Fruit fly (Drosophila melanogaster) whole organism, adult: ENCODE results near the gene aub.

Experiments used
- CG11617 ChIP-seq: fragments of 200-800 bp; sonication (Bioruptor generic); optimal IDR thresholded peaks from 2 replicates; lab custom pipeline; 2017; ENCODE audit warnings: mild to moderate bottlenecking, missing biosample characterization, missing genetic modification reagents, missing genetic modification characterization
- CG12768 ChIP-seq: fragments of 200-800 bp; sonication (Bioruptor generic); optimal IDR thresholded peaks from 2 replicates; lab custom pipeline; 2017; ENCODE audit warnings: missing biosample characterization, missing genetic modification characterization, mild to moderate bottlenecking, moderate library complexity, missing genetic modification reagents
- CG14711 ChIP-seq: fragments of 200-800 bp; sonication (Bioruptor generic); optimal IDR thresholded peaks from 2 replicates; lab custom pipeline; 2018; ENCODE audit warnings: missing biosample characterization, mild to moderate bottlenecking, missing genetic modification characterization, moderate library complexity
- CG1620 ChIP-seq: fragments of 200-800 bp; sonication (Bioruptor generic); optimal IDR thresholded peaks from 2 replicates; lab custom pipeline; 2016; ENCODE audit warnings: missing biosample characterization, missing genetic modification characterization
- CG33017 ChIP-seq: fragments of 200-800 bp; sonication (Bioruptor generic); optimal IDR thresholded peaks from 2 replicates; lab custom pipeline; 2018; ENCODE audit warnings: missing biosample characterization, mild to moderate bottlenecking, missing genetic modification characterization, moderate library complexity
- CG5204 ChIP-seq: fragments of 200-800 bp; sonication (Bioruptor generic); optimal IDR thresholded peaks from 2 replicates; lab custom pipeline; 2016; ENCODE audit warnings: missing biosample characterization, missing genetic modification characterization
- CG7045 ChIP-seq: fragments of 200-800 bp; sonication (Bioruptor generic); optimal IDR thresholded peaks from 2 replicates; lab custom pipeline; 2017; ENCODE audit warnings: missing biosample characterization, mild to moderate bottlenecking, missing genetic modification characterization
- CG7101 ChIP-seq: fragments of 200-800 bp; sonication (Bioruptor generic); optimal IDR thresholded peaks from 2 replicates; lab custom pipeline; 2018; ENCODE audit warnings: missing biosample characterization, mild to moderate bottlenecking, missing genetic modification characterization, moderate library complexity
- Clk ChIP-seq: fragments of 200-800 bp; sonication (Bioruptor generic); optimal IDR thresholded peaks from 2 replicates; lab custom pipeline; 2017; ENCODE audit warnings: missing biosample characterization, missing genetic modification characterization
- Crg-1 ChIP-seq: fragments of 200-800 bp; sonication (Bioruptor generic); optimal IDR thresholded peaks from 2 replicates; lab custom pipeline; 2016; ENCODE audit warnings: missing biosample characterization, missing genetic modification characterization
- Hr96 ChIP-seq: fragments of 200-800 bp; sonication (Bioruptor generic); optimal IDR thresholded peaks from 2 replicates; lab custom pipeline; 2016; ENCODE audit warnings: missing biosample characterization, missing genetic modification characterization
- Mnt ChIP-seq: fragments of 200-800 bp; sonication (Bioruptor generic); optimal IDR thresholded peaks from 2 replicates; lab custom pipeline; 2016; ENCODE audit warnings: missing biosample characterization, mild to moderate bottlenecking, missing genetic modification characterization
- bab1 ChIP-seq: fragments of 200-800 bp; sonication (Bioruptor generic); optimal IDR thresholded peaks from 3 replicates; lab custom pipeline; 2019; ENCODE audit warnings: missing biosample characterization, mild to moderate bottlenecking, missing genetic modification characterization, moderate library complexity
- cic ChIP-seq: fragments of 200-800 bp; sonication (Bioruptor generic); optimal IDR thresholded peaks from 2 replicates; lab custom pipeline; 2017; ENCODE audit warnings: missing biosample characterization, mild to moderate bottlenecking, missing genetic modification characterization, moderate library complexity
- cnc ChIP-seq, 2 experiments: fragments of >200 bp; optimal IDR thresholded peaks; 2 replicates each; lab custom pipeline; 2017
- kay ChIP-seq: fragments of 200-800 bp; sonication (Bioruptor generic); peaks from one replicate; lab custom pipeline; 2016; ENCODE audit warnings: missing biosample characterization, missing genetic modification characterization, borderline replicate concordance
- ovo ChIP-seq: fragments of 200-800 bp; sonication (Bioruptor generic); optimal IDR thresholded peaks from 2 replicates; lab custom pipeline; 2016; ENCODE audit warnings: missing biosample characterization, missing genetic modification characterization
- pad ChIP-seq: fragments of 200-800 bp; sonication (Bioruptor generic); optimal IDR thresholded peaks from 3 replicates; lab custom pipeline; 2017; ENCODE audit warnings: missing biosample characterization, missing genetic modification characterization, mild to moderate bottlenecking, moderate library complexity, missing genetic modification reagents
- tj ChIP-seq: fragments of 200-800 bp; sonication (Bioruptor generic); optimal IDR thresholded peaks from 3 replicates; lab custom pipeline; 2017; ENCODE audit warnings: missing biosample characterization, mild to moderate bottlenecking, missing genetic modification characterization, moderate library complexity
- toe ChIP-seq: fragments of 200-800 bp; sonication (Bioruptor generic); optimal IDR thresholded peaks from 2 replicates; lab custom pipeline; 2016; ENCODE audit warnings: missing biosample characterization, missing genetic modification characterization

aub gene

DNA sequence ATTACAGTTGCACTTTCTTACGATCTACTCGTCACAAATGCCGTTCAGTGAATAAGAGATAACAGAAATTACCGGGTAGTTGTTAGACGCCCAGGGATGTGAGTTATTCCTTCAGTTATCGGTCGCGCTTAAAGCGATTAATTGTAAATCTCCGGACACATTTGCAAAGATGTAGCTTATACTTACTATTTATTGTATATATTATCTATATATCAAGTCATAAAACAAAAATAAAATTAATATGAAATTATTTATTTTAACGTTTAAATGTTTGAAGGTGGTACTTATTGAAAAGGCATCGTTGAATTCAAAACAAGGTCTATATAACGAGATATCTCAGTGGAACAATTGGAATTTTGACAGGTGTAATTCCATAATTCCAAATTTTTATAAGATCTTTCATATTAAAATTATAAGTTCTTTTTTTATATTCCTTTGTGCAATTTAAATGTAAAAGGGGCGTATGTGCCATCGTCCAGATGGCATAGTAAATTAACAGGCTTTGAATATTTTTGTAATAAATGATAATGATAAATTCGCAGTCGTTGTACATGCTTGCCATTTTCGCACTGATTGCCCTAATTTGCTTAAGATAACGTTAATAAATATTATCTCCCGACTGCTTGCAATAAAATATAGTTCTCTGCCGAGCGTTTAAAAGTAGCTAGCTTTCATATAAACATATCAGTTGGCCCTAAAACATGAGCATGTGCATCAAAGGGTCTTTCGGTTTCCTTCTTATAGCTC is at the start of gene aub, which contains the start of gene lectin-33A:
aub (minus strand) TSS at position 101 of the 747 bp plus-strand sequence.
lectin-33A (plus strand) TSS at position 697 of the 747 bp plus-strand sequence.
- TF ChIP-seq cic (GFP tag; lab: Kevin White, UChicago) = no peak

- TF ChIP-seq tj (GFP tag; lab: Kevin White, UChicago) (peak; percentile 89), CG1620 (GFP tag; lab: Kevin White, UChicago) (no peak)
Observed at dm6 chr2L:11049723-11050122, 48.4 kb upstream of the aub start.

DNA sequence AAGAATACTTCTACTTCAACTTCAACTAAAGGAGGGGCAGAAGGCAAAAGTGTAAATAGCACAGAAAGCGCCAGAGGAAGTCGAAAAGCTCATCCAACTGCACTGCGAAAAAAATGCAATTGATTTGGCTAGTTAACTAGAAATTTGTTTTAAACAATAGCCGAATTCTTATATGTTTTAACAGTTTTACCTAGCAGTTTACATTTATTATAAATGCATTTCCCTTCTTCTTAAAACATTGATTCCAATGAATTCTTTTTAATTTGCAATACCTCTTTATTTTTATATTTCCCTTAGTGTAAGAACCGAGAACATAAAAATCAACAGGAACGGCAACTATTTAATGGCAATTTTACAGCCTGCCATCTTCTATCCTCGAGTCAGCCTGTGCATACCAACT is 47.0 kb upstream of the aub start:
- TF ChIP-seq cic (GFP tag; lab: Kevin White, UChicago) (no peak), CG11617 (no peak), CG14711 (tag; lab: Kevin White, UChicago) (no peak), tj (GFP tag; lab: Kevin White, UChicago) (no peak), CG7045 (GFP tag; lab: Kevin White, UChicago) (no peak), CG5204 (GFP tag; lab: Kevin White, UChicago) (no peak), toe (no peak), CG7101 (tag; lab: Kevin White, UChicago) (no peak), CG1620 (GFP tag; lab: Kevin White, UChicago) (no peak), Crg-1 (no peak)

DNA sequence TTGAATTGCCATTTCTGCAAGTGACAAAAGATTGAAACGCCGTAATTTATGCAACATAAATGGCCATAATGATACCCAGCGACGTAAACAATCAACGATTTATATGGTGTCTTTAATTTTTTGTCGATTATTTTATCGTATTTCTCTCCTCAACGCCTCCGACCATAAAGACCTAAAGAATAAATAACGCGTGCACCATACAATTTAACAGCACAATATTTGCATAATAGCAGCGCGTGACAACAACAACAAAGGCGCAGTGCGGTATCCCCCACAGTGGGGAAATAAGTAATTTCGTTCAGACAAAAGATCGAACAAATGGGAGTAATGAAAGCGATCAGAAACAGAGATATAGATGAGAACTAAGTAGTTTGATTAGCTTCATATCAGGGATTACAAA is 44.8 kb upstream of the aub start:
- TF ChIP-seq CG14711 (tag; lab: Kevin White, UChicago) (no peak), Crg-1 (no peak), kay (GFP tag; lab: Kevin White, UChicago) (no peak)

DNA sequence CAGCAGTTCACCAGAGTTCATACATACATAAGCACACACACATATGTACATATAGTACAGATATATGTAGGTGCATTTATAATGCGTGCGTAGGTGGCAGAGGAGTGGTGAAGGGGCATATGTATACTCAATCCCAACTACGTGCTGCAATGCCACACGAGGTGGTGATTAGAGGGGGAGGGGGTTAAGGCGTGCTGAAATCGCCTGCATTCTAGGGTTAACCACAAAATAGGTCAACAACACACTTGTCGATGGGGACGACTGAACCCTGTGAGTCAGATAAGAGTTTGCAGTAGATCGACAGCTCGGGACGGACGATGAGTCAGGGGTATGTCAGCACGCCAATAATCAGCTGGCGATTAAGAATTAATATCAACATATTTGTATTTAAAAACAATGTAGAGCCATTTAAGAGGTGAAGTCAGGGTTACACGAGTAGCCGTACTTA is 44.2 kb upstream of the aub start:
- TF ChIP-seq CG12768 (no peak), Mnt (GFP tag; lab: Kevin White, UChicago) (no peak), Crg-1 (no peak), kay (GFP tag; lab: Kevin White, UChicago) (peak; percentile 66)

- TF ChIP-seq Hr96 = peak; percentile 29
- peak; percentile 47 for TF ChIP-seq CG7101 (tag; lab: Kevin White, UChicago)
- peak; percentile 89 for TF ChIP-seq kay (GFP tag; lab: Kevin White, UChicago)
- peak; percentile 50 for TF ChIP-seq ovo (GFP tag; lab: Kevin White, UChicago)
- peak; percentile 63 for TF ChIP-seq CG11617
- TF ChIP-seq bab1 (GFP tag; lab: Kevin White, UChicago) = no peak
- TF ChIP-seq CG1620 (GFP tag; lab: Kevin White, UChicago) = no peak
- peak; percentile 22 for TF ChIP-seq CG14711 (tag; lab: Kevin White, UChicago)
- no peak for TF ChIP-seq cnc (optimal IDR thresholded peaks at IDR 0.05; lab: Kevin White, UChicago)
- TF ChIP-seq pad (GFP tag; lab: Kevin White, UChicago) = peak; percentile 34
- TF ChIP-seq Clk (GFP tag; lab: Kevin White, UChicago) = no peak
- TF ChIP-seq CG12768 = peak; percentile 58
- peak; percentile 65 for TF ChIP-seq Crg-1
- no peak for TF ChIP-seq tj (GFP tag; lab: Kevin White, UChicago)
- peak; percentile 16 for TF ChIP-seq Mnt (GFP tag; lab: Kevin White, UChicago)
- peak; percentile 46 for TF ChIP-seq CG7045 (GFP tag; lab: Kevin White, UChicago)
- TF ChIP-seq CG5204 (GFP tag; lab: Kevin White, UChicago) = peak; percentile 56
- TF ChIP-seq cic (GFP tag; lab: Kevin White, UChicago) = peak; percentile 91
- peak; percentile 70 for TF ChIP-seq CG33017 (tag; lab: Kevin White, UChicago)
- peak; percentile 27 for TF ChIP-seq toe
Observed at dm6 chr2L:11044678-11045466, 43.6 kb upstream of the aub start.

DNA sequence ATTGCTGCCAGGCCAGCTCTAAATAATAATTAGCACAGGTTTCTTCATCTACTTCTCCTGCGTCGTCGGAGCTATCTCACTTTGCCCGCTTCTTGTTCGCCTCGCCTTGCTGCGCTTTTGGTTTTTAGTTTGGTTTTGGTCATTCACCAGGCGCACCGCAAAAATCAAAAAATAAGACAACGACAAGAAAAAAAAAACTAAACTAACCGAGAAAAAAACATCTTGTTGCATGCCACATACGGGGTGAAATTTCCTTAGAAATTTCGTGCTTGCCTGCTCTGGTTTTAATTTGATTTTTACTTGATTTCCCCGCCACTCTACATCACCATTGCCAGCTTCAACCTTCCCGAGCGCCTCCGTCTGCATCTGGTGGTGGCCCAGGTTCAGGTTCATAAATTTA is 40.5 kb upstream of the aub start:
- TF ChIP-seq CG14711 (tag; lab: Kevin White, UChicago) (no peak), tj (GFP tag; lab: Kevin White, UChicago) (no peak), cnc (optimal IDR thresholded peaks at IDR 0.05; lab: Kevin White, UChicago) (no peak), bab1 (GFP tag; lab: Kevin White, UChicago) (no peak), cic (GFP tag; lab: Kevin White, UChicago) (no peak), Crg-1 (no peak), CG11617 (no peak), Hr96 (no peak), CG5204 (GFP tag; lab: Kevin White, UChicago) (no peak), CG1620 (GFP tag; lab: Kevin White, UChicago) (no peak), CG7045 (GFP tag; lab: Kevin White, UChicago) (no peak)
